Worm (Caenorhabditis elegans) whole organism, L1 larva: ENCODE measurements around the gene col-162.

Experiments
- aly-2 ChIP-seq: fragments of 150-350 bp; optimal IDR thresholded peaks from 2 replicates; lab custom pipeline; 2014; ENCODE audit warnings: missing biosample characterization, missing genetic modification characterization
- fos-1 ChIP-seq: fragments of 150-350 bp; optimal IDR thresholded peaks from 2 replicates; lab custom pipeline; 2014; ENCODE audit warnings: missing biosample characterization, missing genetic modification characterization
- lin-13 ChIP-seq: fragments of 150-350 bp; optimal IDR thresholded peaks from 2 replicates; lab custom pipeline; 2014; ENCODE audit warnings: missing biosample characterization, missing genetic modification reagents, missing genetic modification characterization
- lin-39 ChIP-seq: fragments of 150-350 bp; optimal IDR thresholded peaks from 2 replicates; lab custom pipeline; 2014; ENCODE audit warnings: missing biosample characterization, missing genetic modification reagents, missing genetic modification characterization
- lir-3 ChIP-seq: sonication (generic microtip); optimal IDR thresholded peaks from 2 replicates; lab custom pipeline; 2016; ENCODE audit warnings: mild to moderate bottlenecking, missing genetic modification characterization, moderate library complexity, missing compliant biosample characterization; ENCODE audit not compliant: poor library complexity
- nhr-12 ChIP-seq: sonication (generic microtip); optimal IDR thresholded peaks from 2 replicates; lab custom pipeline; 2017; ENCODE audit warnings: missing biosample characterization, missing genetic modification characterization
- nhr-28 ChIP-seq: fragments of 150-350 bp; optimal IDR thresholded peaks from 2 replicates; lab custom pipeline; 2014; ENCODE audit warnings: missing biosample characterization, missing genetic modification characterization
- nhr-76 ChIP-seq: sonication (generic microtip); optimal IDR thresholded peaks from 2 replicates; lab custom pipeline; 2017; ENCODE audit warnings: missing biosample characterization, missing genetic modification characterization
- nhr-77 ChIP-seq: fragments of 150-350 bp; optimal IDR thresholded peaks from 2 replicates; lab custom pipeline; 2014; ENCODE audit warnings: missing biosample characterization, missing genetic modification characterization
- pqm-1 ChIP-seq: sonication (generic microtip); optimal IDR thresholded peaks from 3 replicates; lab custom pipeline; 2017; ENCODE audit warnings: missing biosample characterization, missing genetic modification characterization
- skn-1 ChIP-seq: fragments of 150-350 bp; optimal IDR thresholded peaks from 2 replicates; lab custom pipeline; 2014; ENCODE audit warnings: missing biosample characterization, missing genetic modification characterization
- snpc-4 ChIP-seq: fragments of 150-350 bp; optimal IDR thresholded peaks from 2 replicates; lab custom pipeline; 2014; ENCODE audit warnings: missing biosample characterization, missing genetic modification characterization
- unc-62 ChIP-seq: fragments of 150-350 bp; optimal IDR thresholded peaks from 2 replicates; lab custom pipeline; 2014; ENCODE audit warnings: missing biosample characterization, missing genetic modification reagents, missing genetic modification characterization

ce11 chrV:13473467-13473866 is 31.7 kb downstream of the col-162 start, which contains the start of gene T10G3.1:
- no peak for TF ChIP-seq pqm-1
- TF ChIP-seq nhr-76 (tag; lab: Kevin White, UChicago) = no peak
- no peak for TF ChIP-seq unc-62 (GFP tag; lab: Kevin White, UChicago)
- no peak for TF ChIP-seq snpc-4 (tag; lab: Kevin White, UChicago)
- TF ChIP-seq lin-39 = no peak
- TF ChIP-seq lin-13 (GFP tag; lab: Kevin White, UChicago) = no peak
- no peak for TF ChIP-seq skn-1 (tag; lab: Kevin White, UChicago)
- TF ChIP-seq nhr-12 (tag; lab: Kevin White, UChicago) = no peak
- TF ChIP-seq aly-2 (tag; lab: Kevin White, UChicago) = no peak
- TF ChIP-seq nhr-77 (tag; lab: Kevin White, UChicago) = no peak
- TF ChIP-seq fos-1 (tag; lab: Kevin White, UChicago) = no peak
- no peak for TF ChIP-seq lir-3 (tag; lab: Kevin White, UChicago)
- no peak for TF ChIP-seq nhr-28 (tag; lab: Kevin White, UChicago)
